Fruit fly (Drosophila melanogaster) whole organism, prepupa: ENCODE measurements around the gene anchor.

Experiments
- Blimp-1 ChIP-seq: fragments of 200-800 bp; sonication (Bioruptor generic); optimal IDR thresholded peaks from 3 replicates; lab custom pipeline; 2017; ENCODE audit warnings: missing biosample characterization, missing genetic modification characterization, mild to moderate bottlenecking, moderate library complexity, missing genetic modification reagents
- CG10669 ChIP-seq: fragments of 200-800 bp; sonication (Bioruptor generic); optimal IDR thresholded peaks from 3 replicates; lab custom pipeline; 2018; ENCODE audit warnings: missing biosample characterization, mild to moderate bottlenecking, missing genetic modification characterization, moderate library complexity
- CG11294 ChIP-seq: fragments of 200-800 bp; sonication (Bioruptor generic); IDR thresholded peaks from 2 replicates; pipeline ENCODE4 v1.3.6; 2022; ENCODE audit warnings: missing biosample characterization, missing genetic modification characterization
- CG11762 ChIP-seq: fragments of 200-800 bp; sonication (Bioruptor generic); optimal IDR thresholded peaks from 3 replicates; lab custom pipeline; 2016; ENCODE audit warnings: missing biosample characterization, missing genetic modification characterization; ENCODE audit not compliant: insufficient read depth
- CG11902 ChIP-seq: fragments of 200-800 bp; sonication (Bioruptor generic); optimal IDR thresholded peaks from 3 replicates; lab custom pipeline; 2016; ENCODE audit warnings: missing biosample characterization, missing genetic modification characterization
- CG1621 ChIP-seq: fragments of 200-800 bp; sonication (Bioruptor generic); optimal IDR thresholded peaks from 3 replicates; lab custom pipeline; 2018; ENCODE audit warnings: missing biosample characterization, mild to moderate bottlenecking, missing genetic modification characterization
- CG16779 ChIP-seq: fragments of 200-800 bp; sonication (Bioruptor generic); optimal IDR thresholded peaks from 3 replicates; lab custom pipeline; 2017; ENCODE audit warnings: missing biosample characterization, mild to moderate bottlenecking, missing genetic modification characterization
- CG3032 ChIP-seq: fragments of 200-800 bp; optimal IDR thresholded peaks from 2 replicates; lab custom pipeline; 2019; ENCODE audit warnings: missing biosample characterization, mild to moderate bottlenecking, missing genetic modification characterization, moderate library complexity
- CG32006 ChIP-seq: fragments of 200-800 bp; sonication (Bioruptor generic); optimal IDR thresholded peaks from 3 replicates; lab custom pipeline; 2017; ENCODE audit warnings: missing biosample characterization, mild to moderate bottlenecking, missing genetic modification characterization
- CG34406 ChIP-seq: fragments of 200-800 bp; sonication (Bioruptor generic); optimal IDR thresholded peaks from 3 replicates; lab custom pipeline; 2016; ENCODE audit warnings: missing biosample characterization, missing genetic modification characterization
- CG3919 ChIP-seq: fragments of 200-800 bp; sonication (Bioruptor generic); optimal IDR thresholded peaks from 3 replicates; lab custom pipeline; 2016; ENCODE audit warnings: missing biosample characterization, missing genetic modification characterization
- CG4318 ChIP-seq: fragments of 200-800 bp; sonication (Bioruptor generic); optimal IDR thresholded peaks from 3 replicates; lab custom pipeline; 2017; ENCODE audit warnings: missing biosample characterization, mild to moderate bottlenecking, missing genetic modification characterization
- CG6163 ChIP-seq: fragments of 200-800 bp; sonication (Bioruptor generic); IDR thresholded peaks from 3 replicates; pipeline ENCODE4 v1.3.6; 2022; ENCODE audit warnings: missing biosample characterization, missing genetic modification characterization
- CG6792 ChIP-seq: fragments of 200-800 bp; sonication (Bioruptor generic); optimal IDR thresholded peaks from 3 replicates; lab custom pipeline; 2016; ENCODE audit warnings: missing biosample characterization, missing genetic modification characterization
- CG6808 ChIP-seq: fragments of 200-800 bp; sonication (Bioruptor generic); optimal IDR thresholded peaks from 3 replicates; lab custom pipeline; 2017; ENCODE audit warnings: missing biosample characterization, missing genetic modification characterization, mild to moderate bottlenecking, moderate library complexity, missing genetic modification reagents
- CG6854 ChIP-seq: fragments of 200-800 bp; sonication (Bioruptor generic); optimal IDR thresholded peaks from 2 replicates; lab custom pipeline; 2017; ENCODE audit warnings: missing biosample characterization, mild to moderate bottlenecking, missing genetic modification characterization
- CG8119 ChIP-seq: fragments of 200-800 bp; sonication (Bioruptor generic); IDR thresholded peaks from 3 replicates; pipeline ENCODE4 v1.3.6; 2022; ENCODE audit warnings: missing biosample characterization, missing genetic modification characterization
- CG8319 ChIP-seq: fragments of 200-800 bp; sonication (Bioruptor generic); optimal IDR thresholded peaks from 3 replicates; lab custom pipeline; 2016; ENCODE audit warnings: missing biosample characterization, missing genetic modification characterization
- CG8632 ChIP-seq: fragments of 200-800 bp; sonication (Bioruptor generic); optimal IDR thresholded peaks from 3 replicates; lab custom pipeline; 2016; ENCODE audit warnings: missing biosample characterization, missing genetic modification characterization
- CG9139 ChIP-seq: fragments of 200-800 bp; sonication (Bioruptor generic); optimal IDR thresholded peaks from 3 replicates; lab custom pipeline; 2017; ENCODE audit warnings: missing biosample characterization, mild to moderate bottlenecking, missing genetic modification characterization
- Eip75B ChIP-seq: fragments of 200-800 bp; sonication (Bioruptor generic); optimal IDR thresholded peaks from 3 replicates; lab custom pipeline; 2016; ENCODE audit warnings: missing biosample characterization, missing genetic modification characterization
- Eip78C ChIP-seq: fragments of 200-800 bp; sonication (Bioruptor generic); peaks from one replicate; lab custom pipeline; 2016; ENCODE audit warnings: missing biosample characterization, missing genetic modification characterization
- Eip93F ChIP-seq: fragments of 200-800 bp; sonication (Bioruptor generic); optimal IDR thresholded peaks from 2 replicates; lab custom pipeline; 2016; ENCODE audit warnings: missing biosample characterization, mild to moderate bottlenecking, missing genetic modification characterization
- Ets21C ChIP-seq: fragments of 200-800 bp; sonication (Bioruptor generic); optimal IDR thresholded peaks from 3 replicates; lab custom pipeline; 2016; ENCODE audit warnings: missing biosample characterization, missing genetic modification characterization
- Ets96B ChIP-seq: fragments of 200-800 bp; optimal IDR thresholded peaks from 2 replicates; lab custom pipeline; 2019; ENCODE audit warnings: missing biosample characterization, mild to moderate bottlenecking, missing genetic modification characterization, moderate library complexity
- Gug ChIP-seq: fragments of 200-800 bp; sonication (Bioruptor generic); IDR thresholded peaks from 2 replicates; pipeline ENCODE4 v1.3.6; 2022; ENCODE audit warnings: missing biosample characterization, missing genetic modification characterization
- Hr39 ChIP-seq: fragments of 200-800 bp; sonication (Bioruptor generic); optimal IDR thresholded peaks from 2 replicates; lab custom pipeline; 2016; ENCODE audit warnings: missing biosample characterization, missing genetic modification characterization
- Hr4 ChIP-seq: fragments of 200-800 bp; sonication (Bioruptor generic); optimal IDR thresholded peaks from 3 replicates; lab custom pipeline; 2016; ENCODE audit warnings: missing biosample characterization, missing genetic modification characterization
- Met ChIP-seq: fragments of 200-800 bp; sonication (Bioruptor generic); optimal IDR thresholded peaks from 3 replicates; lab custom pipeline; 2016; ENCODE audit warnings: missing biosample characterization, missing genetic modification characterization
- Sox102F ChIP-seq: fragments of 200-800 bp; sonication (Bioruptor generic); optimal IDR thresholded peaks from 2 replicates; lab custom pipeline; 2016; ENCODE audit warnings: missing biosample characterization, mild to moderate bottlenecking, missing genetic modification characterization
- Sox14 ChIP-seq: fragments of 200-800 bp; sonication (Bioruptor generic); optimal IDR thresholded peaks from 3 replicates; lab custom pipeline; 2016; ENCODE audit warnings: missing biosample characterization, missing genetic modification characterization
- Sox15 ChIP-seq: fragments of 200-800 bp; sonication (Bioruptor generic); optimal IDR thresholded peaks from 3 replicates; lab custom pipeline; 2016; ENCODE audit warnings: missing biosample characterization, missing genetic modification characterization
- achi ChIP-seq: fragments of 200-800 bp; sonication (Bioruptor generic); optimal IDR thresholded peaks from 3 replicates; lab custom pipeline; 2016; ENCODE audit warnings: missing biosample characterization, missing genetic modification characterization
- dac ChIP-seq: fragments of 200-800 bp; sonication (Bioruptor generic); optimal IDR thresholded peaks from 2 replicates; lab custom pipeline; 2017; ENCODE audit warnings: missing biosample characterization, mild to moderate bottlenecking, missing genetic modification characterization
- dsx ChIP-seq: fragments of 200-800 bp; optimal IDR thresholded peaks from 3 replicates; lab custom pipeline; 2019; ENCODE audit warnings: missing biosample characterization, mild to moderate bottlenecking, missing genetic modification characterization, moderate library complexity; ENCODE audit not compliant: poor library complexity, severe bottlenecking
- eg ChIP-seq: fragments of 200-800 bp; sonication (Bioruptor generic); IDR thresholded peaks from 3 replicates; pipeline ENCODE4 v1.3.6; 2022; ENCODE audit warnings: missing biosample characterization, missing genetic modification characterization
- esn ChIP-seq: fragments of 200-800 bp; sonication (Bioruptor generic); optimal IDR thresholded peaks from 2 replicates; lab custom pipeline; 2016; ENCODE audit warnings: missing biosample characterization, mild to moderate bottlenecking, missing genetic modification characterization, moderate library complexity
- fd59A ChIP-seq: fragments of 200-800 bp; sonication (Bioruptor generic); optimal IDR thresholded peaks from 2 replicates; lab custom pipeline; 2017; ENCODE audit warnings: missing biosample characterization, mild to moderate bottlenecking, missing genetic modification characterization, missing genetic modification reagents
- fd85E ChIP-seq: fragments of 200-800 bp; sonication (Bioruptor generic); optimal IDR thresholded peaks from 3 replicates; lab custom pipeline; 2016; ENCODE audit warnings: missing biosample characterization, missing genetic modification characterization
- fkh ChIP-seq: fragments of 200-800 bp; sonication (Bioruptor generic); optimal IDR thresholded peaks from 3 replicates; lab custom pipeline; 2017; ENCODE audit warnings: missing biosample characterization, mild to moderate bottlenecking, missing genetic modification characterization, moderate library complexity
- lz ChIP-seq: fragments of 200-800 bp; sonication (Bioruptor generic); optimal IDR thresholded peaks from 3 replicates; lab custom pipeline; 2016; ENCODE audit warnings: missing biosample characterization, missing genetic modification characterization
- net ChIP-seq: fragments of 200-800 bp; sonication (Bioruptor generic); optimal IDR thresholded peaks from 3 replicates; lab custom pipeline; 2016; ENCODE audit warnings: missing biosample characterization, missing genetic modification characterization
- pdm3 ChIP-seq: fragments of 200-800 bp; sonication (Bioruptor generic); optimal IDR thresholded peaks from 3 replicates; lab custom pipeline; 2016; ENCODE audit warnings: missing biosample characterization, missing genetic modification characterization
- spab ChIP-seq: fragments of 200-800 bp; sonication (Bioruptor generic); optimal IDR thresholded peaks from 2 replicates; lab custom pipeline; 2017; ENCODE audit warnings: missing biosample characterization, mild to moderate bottlenecking, missing genetic modification characterization, missing genetic modification reagents
- svp ChIP-seq: fragments of 200-800 bp; sonication (Bioruptor generic); peaks from one replicate; lab custom pipeline; 2016; ENCODE audit warnings: missing biosample characterization, missing genetic modification characterization
- topi ChIP-seq: fragments of 200-800 bp; sonication (Bioruptor generic); optimal IDR thresholded peaks from 3 replicates; lab custom pipeline; 2016; ENCODE audit warnings: missing biosample characterization, missing genetic modification characterization
- vri ChIP-seq: fragments of 200-800 bp; sonication (Bioruptor generic); optimal IDR thresholded peaks from 3 replicates; lab custom pipeline; 2016; ENCODE audit warnings: missing biosample characterization, mild to moderate bottlenecking, missing genetic modification characterization

anchor gene

dm6 chr3L:17656716-17657395 lies 35.2 kb downstream of the anchor start:
- TF ChIP-seq eg (GFP tag; lab: Robert Waterston, UW): 0 out of 3 replicates have a peak, but pooled peaks have one; percentile 7
- TF ChIP-seq CG6163 (GFP tag; lab: Robert Waterston, UW): no peak
- TF ChIP-seq Sox15 (GFP tag; lab: Kevin White, UChicago): no peak
- TF ChIP-seq dac: no peak

DNA sequence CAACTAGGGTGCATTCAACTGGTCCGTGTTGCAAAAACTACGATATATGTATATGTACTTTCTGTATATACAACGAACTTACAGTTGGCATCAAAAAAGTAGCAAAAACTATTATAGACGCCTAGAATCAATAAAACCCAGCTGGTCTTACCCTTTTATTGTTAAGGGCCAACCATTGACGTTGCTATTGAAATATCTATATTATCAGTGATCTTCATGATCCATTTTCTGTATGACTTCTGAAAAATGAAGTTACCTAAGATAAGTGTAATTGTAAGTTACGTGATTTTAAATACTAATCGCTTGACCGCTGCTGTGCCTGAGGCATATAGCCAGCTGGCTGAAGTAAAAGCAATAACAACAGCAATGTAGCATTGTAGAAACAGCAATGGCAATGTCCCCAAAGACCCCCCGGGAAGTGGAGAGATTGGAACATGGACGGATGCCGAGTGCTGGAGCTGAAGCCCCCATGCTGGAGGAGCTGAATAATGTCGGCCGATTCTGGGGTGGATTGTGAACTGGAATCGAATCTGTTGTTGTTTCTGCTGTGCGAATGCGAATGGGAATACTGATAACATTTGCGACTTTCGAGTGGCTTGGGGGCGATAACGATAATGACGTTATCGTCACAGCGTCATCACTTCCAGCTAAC lies 36.2 kb downstream of the anchor start:
- TF ChIP-seq CG9139 (GFP tag; lab: Kevin White, UChicago) (peak; percentile 75), topi (GFP tag; lab: Kevin White, UChicago) (peak; percentile 75), Sox102F (GFP tag; lab: Kevin White, UChicago) (peak; percentile 76), fkh (no peak), Hr4 (peak; percentile 88), eg (GFP tag; lab: Robert Waterston, UW) (peak; percentile 81), CG32006 (GFP tag; lab: Kevin White, UChicago) (peak; percentile 88), pdm3 (peak; percentile 88), achi (GFP tag; lab: Kevin White, UChicago) (peak; percentile 87), esn (GFP tag; lab: Kevin White, UChicago) (peak; percentile 69), CG34406 (GFP tag; lab: Kevin White, UChicago) (peak; percentile 77), dsx (GFP tag; lab: Kevin White, UChicago) (peak; percentile 82), Met (peak; percentile 78), CG6854 (GFP tag; lab: Kevin White, UChicago) (peak; percentile 35), lz (peak; percentile 73), spab (GFP tag; lab: Kevin White, UChicago) (peak; percentile 80), fd85E (GFP tag; lab: Kevin White, UChicago) (no peak), Hr39 (GFP tag; lab: Kevin White, UChicago) (peak; percentile 60), CG8319 (GFP tag; lab: Kevin White, UChicago) (peak; percentile 54), dac (peak; percentile 57), Gug (peak; percentile 64), svp (GFP tag; lab: Kevin White, UChicago) (peak; percentile 89), vri (GFP tag; lab: Kevin White, UChicago) (peak; percentile 42), fd59A (GFP tag; lab: Kevin White, UChicago) (peak; percentile 82), CG8119 (GFP tag; lab: Robert Waterston, UW) (peak; percentile 87), CG16779 (tag; lab: Kevin White, UChicago) (peak; percentile 73), Ets96B (tag; lab: Kevin White, UChicago) (peak; percentile 86), CG8632 (GFP tag; lab: Kevin White, UChicago) (peak; percentile 83), CG11902 (GFP tag; lab: Kevin White, UChicago) (peak; percentile 60), Blimp-1 (GFP tag; lab: Kevin White, UChicago) (peak; percentile 10), CG1621 (tag; lab: Kevin White, UChicago) (peak; percentile 84), Eip93F (no peak), Ets21C (GFP tag; lab: Kevin White, UChicago) (peak; percentile 38), CG3919 (peak; percentile 80), Sox14 (GFP tag; lab: Kevin White, UChicago) (peak; percentile 86), CG3032 (tag; lab: Kevin White, UChicago) (peak; percentile 81), CG6792 (peak; percentile 80), CG11762 (GFP tag; lab: Kevin White, UChicago) (peak; percentile 66), net (GFP tag; lab: Kevin White, UChicago) (peak; percentile 88), CG11294 (GFP tag; lab: Robert Waterston, UW) (peak; percentile 66; the same call in 1 of the 2 replicates), CG10669 (GFP tag; lab: Kevin White, UChicago) (peak; percentile 83), CG6808 (GFP tag; lab: Kevin White, UChicago) (peak; percentile 84), CG4318 (GFP tag; lab: Kevin White, UChicago) (peak; percentile 71), Eip78C (GFP tag; lab: Kevin White, UChicago) (peak; percentile 95), CG6163 (GFP tag; lab: Robert Waterston, UW) (peak; percentile 77; the same call in 2 of the 3 replicates), Eip75B (peak; percentile 82)
